Fruit fly (Drosophila melanogaster) whole organism, embryonic: ENCODE results near the gene RpL18.

Source experiments
- Awh ChIP-seq: fragments of 200-800 bp; sonication (Bioruptor generic); IDR thresholded peaks from 2 replicates; pipeline ENCODE4, ENCODE4 v1.3.6; 2022; ENCODE audit warnings: missing biosample characterization, missing genetic modification characterization
- C15 ChIP-seq: fragments of 200-800 bp; sonication (Bioruptor generic); IDR thresholded peaks from 3 replicates; pipeline ENCODE4 v1.3.6; 2022; ENCODE audit warnings: missing biosample characterization, missing genetic modification characterization
- CG10147 ChIP-seq: fragments of 200-800 bp; sonication (Bioruptor generic); optimal IDR thresholded peaks from 2 replicates; lab custom pipeline; 2019; ENCODE audit warnings: missing biosample characterization, mild to moderate bottlenecking, missing genetic modification characterization, moderate library complexity
- CG12236 ChIP-seq: fragments of 200-800 bp; sonication (Bioruptor generic); optimal IDR thresholded peaks from 2 replicates; lab custom pipeline; 2016; ENCODE audit warnings: missing biosample characterization, missing genetic modification characterization
- CG14667 ChIP-seq: fragments of 200-800 bp; sonication (Bioruptor generic); IDR thresholded peaks from 2 replicates; pipeline ENCODE4 v1.3.6; 2022; ENCODE audit warnings: missing biosample characterization, missing genetic modification characterization
- CG15269 ChIP-seq: fragments of 200-800 bp; sonication (Bioruptor generic); optimal IDR thresholded peaks from 2 replicates; lab custom pipeline; 2018; ENCODE audit warnings: missing biosample characterization, mild to moderate bottlenecking, missing genetic modification characterization, moderate library complexity
- CG17612 ChIP-seq: fragments of 200-800 bp; sonication (Bioruptor generic); IDR thresholded peaks from 2 replicates; pipeline ENCODE4 v1.3.6; 2022; ENCODE audit warnings: missing biosample characterization, missing genetic modification characterization
- CG2116 ChIP-seq: fragments of 200-800 bp; sonication (Bioruptor generic); optimal IDR thresholded peaks from 3 replicates; lab custom pipeline; 2018; ENCODE audit warnings: missing biosample characterization, mild to moderate bottlenecking, missing genetic modification characterization
- CG2889 ChIP-seq: fragments of 200-800 bp; sonication (Bioruptor generic); IDR thresholded peaks from 3 replicates; pipeline ENCODE4 v1.3.6; 2022; ENCODE audit warnings: missing biosample characterization, missing genetic modification characterization
- CG30403 ChIP-seq: fragments of 200-800 bp; sonication (Bioruptor generic); optimal IDR thresholded peaks from 3 replicates; lab custom pipeline; 2016; ENCODE audit warnings: missing biosample characterization, missing genetic modification characterization
- CG3065 ChIP-seq: fragments of 200-800 bp; sonication (Bioruptor generic); optimal IDR thresholded peaks from 2 replicates; lab custom pipeline; 2016; ENCODE audit warnings: missing biosample characterization, missing genetic modification characterization
- CG42726 ChIP-seq: fragments of 200-800 bp; sonication (Bioruptor generic); IDR thresholded peaks from 2 replicates; pipeline ENCODE4 v1.3.6; 2022; ENCODE audit warnings: missing biosample characterization, missing genetic modification characterization; ENCODE audit not compliant: partially characterized antibody
- CG43689 ChIP-seq: fragments of 200-800 bp; sonication (Bioruptor generic); IDR thresholded peaks from 2 replicates; pipeline ENCODE4 v1.3.6; 2022; ENCODE audit warnings: missing biosample characterization, missing genetic modification characterization
- CG4617 ChIP-seq: fragments of 200-800 bp; sonication (Bioruptor generic); optimal IDR thresholded peaks from 3 replicates; lab custom pipeline; 2016; ENCODE audit warnings: missing biosample characterization, missing genetic modification characterization, borderline replicate concordance
- CG7357 ChIP-seq: fragments of 200-800 bp; sonication (Bioruptor generic); IDR thresholded peaks from 3 replicates; pipeline ENCODE4 v1.3.6; 2022; ENCODE audit warnings: missing biosample characterization, missing genetic modification characterization
- CG8388 ChIP-seq: fragments of 200-800 bp; sonication (Bioruptor generic); optimal IDR thresholded peaks from 2 replicates; lab custom pipeline; 2019; ENCODE audit warnings: missing biosample characterization, mild to moderate bottlenecking, missing genetic modification characterization, moderate library complexity
- CkIIα-i1 ChIP-seq: fragments of 200-800 bp; sonication (Bioruptor generic); IDR thresholded peaks from 2 replicates; pipeline ENCODE4 v1.3.6; 2022; ENCODE audit warnings: missing biosample characterization, missing genetic modification characterization
- D19A ChIP-seq: fragments of 200-800 bp; optimal IDR thresholded peaks from 3 replicates; lab custom pipeline; 2019; ENCODE audit warnings: missing biosample characterization, mild to moderate bottlenecking, missing genetic modification characterization, moderate library complexity
- Doc3 ChIP-seq: fragments of 200-800 bp; sonication (Bioruptor generic); IDR thresholded peaks from 3 replicates; pipeline ENCODE4 v1.3.6; 2022; ENCODE audit warnings: missing biosample characterization, missing genetic modification characterization; ENCODE audit not compliant: partially characterized antibody
- Ets65A ChIP-seq: fragments of 200-800 bp; sonication (Bioruptor generic); peaks from one replicate; lab custom pipeline; 2016; ENCODE audit warnings: missing biosample characterization, missing genetic modification characterization
- Fer1 ChIP-seq: fragments of 200-800 bp; sonication (Bioruptor generic); optimal IDR thresholded peaks from 2 replicates; lab custom pipeline; 2017; ENCODE audit warnings: missing biosample characterization, mild to moderate bottlenecking, missing genetic modification characterization
- HLH4C ChIP-seq: fragments of 200-800 bp; sonication (Bioruptor generic); IDR thresholded peaks from 3 replicates; pipeline ENCODE4 v1.3.6; 2022; ENCODE audit warnings: missing biosample characterization, missing genetic modification characterization; ENCODE audit not compliant: partially characterized antibody
- HLHmδ ChIP-seq: fragments of 200-800 bp; sonication (Bioruptor generic); optimal IDR thresholded peaks from 2 replicates; lab custom pipeline; 2018; ENCODE audit warnings: missing biosample characterization, mild to moderate bottlenecking, missing genetic modification characterization, moderate library complexity
- Hmx ChIP-seq: fragments of 200-800 bp; sonication (Bioruptor generic); optimal IDR thresholded peaks from 2 replicates; lab custom pipeline; 2016; ENCODE audit warnings: missing biosample characterization, missing genetic modification characterization
- Lim3 ChIP-seq: fragments of 200-800 bp; sonication (Bioruptor generic); IDR thresholded peaks from 2 replicates; pipeline ENCODE4 v1.3.6; 2022; ENCODE audit warnings: missing biosample characterization, missing genetic modification characterization
- Mad ChIP-seq: fragments of 200-800 bp; sonication (Bioruptor generic); optimal IDR thresholded peaks from 2 replicates; lab custom pipeline; 2016; ENCODE audit warnings: missing biosample characterization, missing genetic modification characterization
- Oli ChIP-seq: fragments of 200-800 bp; sonication (Bioruptor generic); optimal IDR thresholded peaks from 2 replicates; lab custom pipeline; 2018; ENCODE audit warnings: missing biosample characterization, mild to moderate bottlenecking, missing genetic modification characterization, moderate library complexity
- TFAM ChIP-seq: fragments of 200-800 bp; sonication (Bioruptor generic); optimal IDR thresholded peaks from 2 replicates; lab custom pipeline; 2017; ENCODE audit warnings: missing biosample characterization, missing genetic modification characterization, inconsistent platforms
- Vsx1 ChIP-seq: fragments of 200-800 bp; sonication (Bioruptor generic); optimal IDR thresholded peaks from 2 replicates; lab custom pipeline; 2017; ENCODE audit warnings: missing biosample characterization, mild to moderate bottlenecking, missing genetic modification characterization, missing genetic modification reagents
- YL-1 ChIP-seq: fragments of 200-800 bp; sonication (Bioruptor generic); optimal IDR thresholded peaks from 3 replicates; lab custom pipeline; 2017; ENCODE audit warnings: missing biosample characterization, mild to moderate bottlenecking, missing genetic modification characterization
- bbx ChIP-seq: fragments of 200-800 bp; sonication (Bioruptor generic); IDR thresholded peaks from 2 replicates; pipeline ENCODE4 v1.3.6; 2022; ENCODE audit warnings: missing biosample characterization, missing genetic modification characterization; ENCODE audit not compliant: partially characterized antibody
- chm ChIP-seq: fragments of 200-800 bp; sonication (Bioruptor generic); IDR thresholded peaks from 2 replicates; pipeline ENCODE4 v1.3.6; 2022; ENCODE audit warnings: missing biosample characterization, missing genetic modification characterization
- chn ChIP-seq: fragments of 200-800 bp; sonication (Bioruptor generic); optimal IDR thresholded peaks from 2 replicates; lab custom pipeline; 2016; ENCODE audit warnings: missing biosample characterization, missing genetic modification characterization
- esg ChIP-seq: fragments of 200-800 bp; sonication (Bioruptor generic); conservative IDR thresholded peaks from 2 replicates; pipeline ENCODE4 v1.3.6; 2022; ENCODE audit warnings: missing biosample characterization, missing genetic modification characterization
- gcm2 ChIP-seq: fragments of 200-800 bp; sonication (Bioruptor generic); optimal IDR thresholded peaks from 2 replicates; lab custom pipeline; 2016; ENCODE audit warnings: missing biosample characterization, missing genetic modification characterization
- gem ChIP-seq: fragments of 200-800 bp; sonication (Bioruptor generic); optimal IDR thresholded peaks from 2 replicates; lab custom pipeline; 2019; ENCODE audit warnings: missing biosample characterization, mild to moderate bottlenecking, missing genetic modification characterization, moderate library complexity
- grau ChIP-seq: fragments of 200-800 bp; optimal IDR thresholded peaks from 3 replicates; lab custom pipeline; 2019; ENCODE audit warnings: missing biosample characterization, mild to moderate bottlenecking, missing genetic modification characterization, moderate library complexity
- grn ChIP-seq: fragments of 200-800 bp; sonication (Bioruptor generic); optimal IDR thresholded peaks from 3 replicates; lab custom pipeline; 2017; ENCODE audit warnings: missing biosample characterization, missing genetic modification characterization
- jigr1 ChIP-seq: fragments of 200-800 bp; sonication (Bioruptor generic); IDR thresholded peaks from 3 replicates; pipeline ENCODE4 v1.3.6; 2022; ENCODE audit warnings: missing biosample characterization, missing genetic modification characterization
- luna ChIP-seq: fragments of 200-800 bp; sonication (Bioruptor generic); optimal IDR thresholded peaks from 2 replicates; lab custom pipeline; 2016; ENCODE audit warnings: missing biosample characterization, missing genetic modification characterization
- mirr ChIP-seq: fragments of 200-800 bp; sonication (Bioruptor generic); optimal IDR thresholded peaks from 3 replicates; lab custom pipeline; 2018; ENCODE audit warnings: missing biosample characterization, mild to moderate bottlenecking, missing genetic modification characterization
- mld ChIP-seq: fragments of 200-800 bp; sonication (Bioruptor generic); IDR thresholded peaks from 3 replicates; pipeline ENCODE4 v1.3.6; 2022; ENCODE audit warnings: missing biosample characterization, missing genetic modification characterization; ENCODE audit not compliant: partially characterized antibody
- odd ChIP-seq: fragments of 200-800 bp; sonication (Bioruptor generic); optimal IDR thresholded peaks from 2 replicates; lab custom pipeline; 2017; ENCODE audit warnings: missing biosample characterization, mild to moderate bottlenecking, missing genetic modification characterization
- onecut ChIP-seq: fragments of 200-800 bp; sonication (Bioruptor generic); IDR thresholded peaks from 2 replicates; pipeline ENCODE4 v1.3.6; 2022; ENCODE audit warnings: missing biosample characterization, missing genetic modification characterization
- pho ChIP-seq: fragments of 200-800 bp; sonication (Bioruptor generic); optimal IDR thresholded peaks from 2 replicates; lab custom pipeline; 2016; ENCODE audit warnings: missing biosample characterization, missing genetic modification characterization
- sc ChIP-seq, 3 experiments: fragments of >200 bp in 2 of 3; fragments of 200-800 bp in 1 of 3; sonication (Bioruptor generic) in 1 of 3; optimal IDR thresholded peaks; 2 replicates in 2 of 3; 3 replicates in 1 of 3; lab custom pipeline; 2017; ENCODE audit warnings: mild to moderate bottlenecking in 1 of 3, missing biosample characterization in 1 of 3, missing genetic modification characterization in 1 of 3, missing genetic modification reagents in 1 of 3
- sr ChIP-seq: fragments of 200-800 bp; sonication (Bioruptor generic); IDR thresholded peaks from 3 replicates; pipeline ENCODE4 v1.3.6; 2022; ENCODE audit warnings: missing biosample characterization, missing genetic modification characterization
- sug ChIP-seq: fragments of 200-800 bp; optimal IDR thresholded peaks from 2 replicates; lab custom pipeline; 2019; ENCODE audit warnings: missing biosample characterization, mild to moderate bottlenecking, missing genetic modification characterization, moderate library complexity
- tap ChIP-seq: fragments of 200-800 bp; optimal IDR thresholded peaks from 3 replicates; lab custom pipeline; 2019; ENCODE audit warnings: missing biosample characterization, mild to moderate bottlenecking, missing genetic modification characterization, moderate library complexity
- unpg ChIP-seq: fragments of 200-800 bp; sonication (Bioruptor generic); optimal IDR thresholded peaks from 3 replicates; lab custom pipeline; 2018; ENCODE audit warnings: missing biosample characterization, mild to moderate bottlenecking, missing genetic modification characterization, moderate library complexity

Gene RpL18

DNA sequence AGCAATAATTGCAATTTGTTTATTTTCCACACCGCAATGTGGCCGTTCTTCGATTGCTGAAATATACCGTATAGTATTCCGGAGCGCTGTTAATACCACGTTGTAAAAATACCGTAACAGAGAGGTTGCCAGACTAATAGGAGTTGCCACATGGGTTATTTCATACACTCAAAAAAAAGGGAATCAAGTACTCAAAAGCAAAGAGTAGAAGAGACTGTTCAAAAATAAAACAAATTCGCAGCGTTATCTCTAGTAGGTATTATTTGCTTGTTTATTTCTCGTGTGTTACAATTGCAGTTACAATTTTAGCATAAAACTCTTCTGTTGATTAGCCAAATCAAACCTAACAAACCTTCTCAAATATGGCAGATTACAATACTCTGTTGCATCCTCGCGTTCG is 9.3 kb upstream of the RpL18 start, which contains the start of gene MED4 (continued):
- TF ChIP-seq Lim3 (GFP tag; lab: Robert Waterston, UW): no peak
- TF ChIP-seq Mad (GFP tag; lab: Kevin White, UChicago): peak; percentile 62
- TF ChIP-seq mld (GFP tag; lab: Robert Waterston, UW): no peak
- TF ChIP-seq CG2116 (GFP tag; lab: Kevin White, UChicago): peak; percentile 61
- TF ChIP-seq CG7357: peak; percentile 42; the same call in 1 of the 3 replicates
- TF ChIP-seq Vsx1 (GFP tag; lab: Kevin White, UChicago): no peak
- peak; percentile 14 for TF ChIP-seq Hmx (GFP tag; lab: Kevin White, UChicago)
- TF ChIP-seq CG8388 (GFP tag; lab: Kevin White, UChicago): peak; percentile 47
- TF ChIP-seq mirr: no peak
- peak; percentile 68 for TF ChIP-seq YL-1 (GFP tag; lab: Kevin White, UChicago)
- TF ChIP-seq CG15269: peak; percentile 74
- peak; percentile 77 for TF ChIP-seq unpg (GFP tag; lab: Kevin White, UChicago)
- no peak for TF ChIP-seq TFAM (GFP tag; lab: Kevin White, UChicago)
- TF ChIP-seq CkIIα-i1 (GFP tag; lab: Robert Waterston, UW): no peak
- peak; percentile 71 for TF ChIP-seq Oli
- peak; percentile 52 for TF ChIP-seq tap (tag; lab: Kevin White, UChicago)
- TF ChIP-seq esg (GFP tag; lab: Robert Waterston, UW): peak; percentile 67
- peak; percentile 71 for TF ChIP-seq CG12236
- peak; percentile 52 for TF ChIP-seq onecut
- TF ChIP-seq CG2889 (GFP tag; lab: Robert Waterston, UW): peak; percentile 61; the same call in 2 of the 3 replicates
- no peak for TF ChIP-seq Doc3 (GFP tag; lab: Robert Waterston, UW)
- peak; percentile 78 for TF ChIP-seq grau (tag; lab: Kevin White, UChicago)
- TF ChIP-seq luna (GFP tag; lab: Kevin White, UChicago): peak; percentile 70
- TF ChIP-seq bbx: no peak
- TF ChIP-seq odd: peak; percentile 45
- TF ChIP-seq sug (tag; lab: Kevin White, UChicago): peak; percentile 51
- TF ChIP-seq CG17612 (GFP tag; lab: Robert Waterston, UW): no peak
- TF ChIP-seq CG4617 (GFP tag; lab: Kevin White, UChicago): peak; percentile 93
- no peak for TF ChIP-seq HLH4C (GFP tag; lab: Robert Waterston, UW)
- peak; percentile 86 for TF ChIP-seq pho (GFP tag; lab: Kevin White, UChicago)
- no peak for TF ChIP-seq sc (optimal IDR thresholded peaks at IDR 0.05; lab: Kevin White, UChicago)
- TF ChIP-seq sc (GFP tag; optimal IDR thresholded peaks at IDR 0.05; lab: Kevin White, UChicago): no peak
- peak; percentile 90 for TF ChIP-seq chm (GFP tag; lab: Robert Waterston, UW)
- TF ChIP-seq CG42726 (GFP tag; lab: Robert Waterston, UW): no peak
- TF ChIP-seq CG3065: peak; percentile 58
- TF ChIP-seq C15 (GFP tag; lab: Robert Waterston, UW): peak; percentile 41; the same call in 1 of the 3 replicates
- TF ChIP-seq jigr1 (GFP tag; lab: Robert Waterston, UW): no peak
- peak; percentile 80 for TF ChIP-seq chn (GFP tag; lab: Kevin White, UChicago)
- peak; percentile 85 for TF ChIP-seq gem
- TF ChIP-seq D19A (tag; lab: Kevin White, UChicago): peak; percentile 45
- TF ChIP-seq Awh: peak; percentile 67
- TF ChIP-seq CG43689 (GFP tag; lab: Robert Waterston, UW): 0 out of 2 replicates have a peak, but pooled peaks have one; percentile 27
- TF ChIP-seq CG14667 (GFP tag; lab: Robert Waterston, UW): peak; percentile 61
- no peak for TF ChIP-seq grn (GFP tag; lab: Kevin White, UChicago)
- TF ChIP-seq CG30403 (GFP tag; lab: Kevin White, UChicago): peak; percentile 86
- TF ChIP-seq gcm2 (GFP tag; lab: Kevin White, UChicago): peak; percentile 82
- 0 out of 3 replicates have a peak, but pooled peaks have one; percentile 24 for TF ChIP-seq sr (GFP tag; lab: Robert Waterston, UW)
- peak; percentile 86 for TF ChIP-seq Fer1
- TF ChIP-seq Ets65A: peak; percentile 98
- TF ChIP-seq CG10147 (GFP tag; lab: Kevin White, UChicago): peak; percentile 70
- TF ChIP-seq HLHmδ (GFP tag; lab: Kevin White, UChicago): no peak
